Fruit fly (Drosophila melanogaster) whole organism, embryonic: ENCODE measurements around the gene CG14642.

ENCODE experiments used
- CG12104 ChIP-seq: fragments of 200-800 bp; sonication (Bioruptor generic); optimal IDR thresholded peaks from 3 replicates; lab custom pipeline; 2016; ENCODE audit warnings: missing biosample characterization, missing genetic modification characterization
- CG14860 ChIP-seq: fragments of 200-800 bp; sonication (Bioruptor generic); IDR thresholded peaks from 3 replicates; pipeline ENCODE4 v1.3.6; 2022; ENCODE audit warnings: missing biosample characterization, missing genetic modification characterization; ENCODE audit not compliant: partially characterized antibody
- CG2199 ChIP-seq: fragments of 200-800 bp; sonication (Bioruptor generic); IDR thresholded peaks from 3 replicates; pipeline ENCODE4 v1.3.6; 2022; ENCODE audit warnings: missing biosample characterization, missing genetic modification characterization
- CG3847 ChIP-seq: fragments of 200-800 bp; sonication (Bioruptor generic); IDR thresholded peaks from 2 replicates; pipeline ENCODE4 v1.3.6; 2022; ENCODE audit warnings: missing biosample characterization, missing genetic modification characterization
- Chrac-16 ChIP-seq: fragments of 200-800 bp; sonication (Bioruptor generic); optimal IDR thresholded peaks from 3 replicates; lab custom pipeline; 2016; ENCODE audit warnings: missing biosample characterization, missing genetic modification characterization
- E2f1 ChIP-seq: fragments of 200-800 bp; sonication (Bioruptor generic); IDR thresholded peaks from 2 replicates; pipeline ENCODE4 v1.3.6; 2022; ENCODE audit warnings: missing biosample characterization, missing genetic modification characterization
- Opbp ChIP-seq: fragments of 200-800 bp; sonication (Bioruptor generic); IDR thresholded peaks from 3 replicates; pipeline ENCODE4 v1.3.6; 2022; ENCODE audit warnings: missing biosample characterization, missing genetic modification characterization; ENCODE audit not compliant: partially characterized antibody
- Sry-δ ChIP-seq: fragments of 200-800 bp; sonication (Bioruptor generic); optimal IDR thresholded peaks from 2 replicates; lab custom pipeline; 2016; ENCODE audit warnings: missing biosample characterization, missing genetic modification characterization
- dmrt11E ChIP-seq: fragments of 200-800 bp; sonication (Bioruptor generic); optimal IDR thresholded peaks from 3 replicates; lab custom pipeline; 2018; ENCODE audit warnings: missing biosample characterization, mild to moderate bottlenecking, missing genetic modification characterization, moderate library complexity
- knrl ChIP-seq: fragments of 200-800 bp; sonication (Bioruptor generic); IDR thresholded peaks from 3 replicates; pipeline ENCODE4 v1.3.6; 2022; ENCODE audit warnings: missing biosample characterization, missing genetic modification characterization; ENCODE audit not compliant: partially characterized antibody
- vvl ChIP-seq: fragments of 200-800 bp; sonication (Bioruptor generic); IDR thresholded peaks from 2 replicates; pipeline ENCODE4 v1.3.6; 2022; ENCODE audit warnings: missing biosample characterization, missing genetic modification characterization
- zf30C ChIP-seq: fragments of 200-800 bp; sonication (Bioruptor generic); optimal IDR thresholded peaks from 3 replicates; lab custom pipeline; 2018; ENCODE audit warnings: missing biosample characterization, mild to moderate bottlenecking, missing genetic modification characterization

DNA sequence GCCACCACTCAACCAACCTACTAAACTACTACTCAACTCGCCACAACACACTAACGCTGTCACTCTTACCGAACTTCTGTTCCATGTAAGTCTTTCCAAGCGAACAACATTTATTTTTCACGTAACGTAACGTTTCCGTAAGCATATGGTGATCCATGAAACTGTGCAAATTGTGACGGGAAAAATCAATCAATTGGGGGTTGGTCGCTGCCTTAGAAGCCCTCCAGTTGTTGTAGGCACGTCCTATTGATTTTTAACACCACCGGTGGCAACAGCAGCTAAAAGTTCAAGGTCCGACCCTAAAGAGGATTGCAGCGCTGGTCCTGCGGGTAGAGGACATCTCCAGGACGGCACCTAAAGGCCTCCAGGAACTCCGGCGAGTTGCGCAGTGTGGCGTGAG is 49.7 kb upstream of the CG14642 start:
- TF ChIP-seq E2f1 (GFP tag; lab: Robert Waterston, UW) (no peak), CG14860 (GFP tag; lab: Robert Waterston, UW) (no peak), knrl (GFP tag; lab: Robert Waterston, UW) (no peak), CG2199 (GFP tag; lab: Robert Waterston, UW) (no peak), Chrac-16 (GFP tag; lab: Kevin White, UChicago) (no peak), zf30C (GFP tag; lab: Kevin White, UChicago) (no peak), CG3847 (no peak), dmrt11E (tag; lab: Kevin White, UChicago) (no peak), CG12104 (GFP tag; lab: Kevin White, UChicago) (no peak), Sry-δ (GFP tag; lab: Kevin White, UChicago) (no peak), Opbp (no peak), vvl (GFP tag; lab: Robert Waterston, UW) (no peak)
